Worm (Caenorhabditis elegans): ENCODE results near the gene lin-29.

DNA sequence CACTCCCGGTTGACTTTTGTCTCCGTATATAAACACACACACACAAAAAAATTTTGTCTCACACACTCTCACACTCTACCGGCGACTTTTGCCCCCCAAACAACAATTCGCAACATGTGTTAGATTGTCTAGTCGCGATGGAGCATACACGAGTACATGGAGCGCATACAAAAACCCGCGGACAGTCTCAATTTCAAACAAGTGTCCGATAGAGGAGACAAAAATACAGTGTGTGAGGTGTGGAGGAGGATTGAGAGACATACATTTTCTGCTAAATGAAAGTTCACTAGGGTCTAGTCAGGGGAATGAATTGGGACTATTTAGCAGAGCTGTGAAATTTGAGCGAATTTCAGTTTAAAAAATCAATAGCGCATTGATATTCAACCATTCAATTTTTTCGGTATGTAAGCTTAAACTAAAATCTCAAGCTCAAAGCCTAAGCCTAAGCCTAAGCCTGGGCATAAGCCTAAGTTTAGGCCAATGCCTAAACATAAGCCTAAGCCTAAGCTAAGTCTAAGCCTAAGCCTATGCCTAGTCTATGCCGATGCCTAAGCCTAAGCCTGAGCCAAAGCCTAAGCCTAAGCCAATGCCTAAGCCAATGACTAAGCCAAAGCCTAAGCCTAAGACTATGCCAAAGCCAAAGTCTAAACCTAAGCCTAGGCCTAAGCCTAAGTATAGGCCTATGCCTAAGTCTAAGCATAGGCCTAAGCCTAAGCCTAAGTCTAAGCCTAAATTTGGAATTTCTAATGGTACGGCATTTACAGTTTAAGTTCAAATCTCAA, 12.2 kb downstream of the lin-29 start:
- TF ChIP-seq lin-35 (GFP tag; optimal IDR thresholded peaks at IDR 0.05) = no peak
- TF ChIP-seq lin-40 (tag; optimal IDR thresholded peaks at IDR 0.05) = no peak
- no peak for TF ChIP-seq ccch-3 (GFP tag; optimal IDR thresholded peaks at IDR 0.05)
- no peak for TF ChIP-seq mes-4 (tag; optimal IDR thresholded peaks at IDR 0.05)
- no peak for TF ChIP-seq F57C9.4 (tag; optimal IDR thresholded peaks at IDR 0.05)
- no peak for TF ChIP-seq unc-62 (GFP tag; optimal IDR thresholded peaks at IDR 0.05)
- no peak for TF ChIP-seq C06A6.2 (GFP tag; conservative IDR thresholded peaks at IDR 0.05)
- no peak for TF ChIP-seq Y67H2A.10 (GFP tag; conservative IDR thresholded peaks at IDR 0.05)
- TF ChIP-seq cebp-2 (GFP tag; IDR thresholded peaks at IDR 0.05) = no peak
- no peak for TF ChIP-seq F10E7.11 (tag; optimal IDR thresholded peaks at IDR 0.05)
- TF ChIP-seq ama-1 (optimal IDR thresholded peaks at IDR 0.05) = no peak
- TF ChIP-seq ama-1 (GFP tag; optimal IDR thresholded peaks at IDR 0.05) = no peak

All from whole organism, young adult.